Worm (Caenorhabditis elegans) whole organism, late embryonic: ENCODE results near the gene C54F6.17.

Source experiments
- C38D4.7 ChIP-seq: fragments of 200-800 bp; sonication (Bioruptor generic); optimal IDR thresholded peaks from 2 replicates; lab custom pipeline; 2018; ENCODE audit warnings: mild to moderate bottlenecking, missing genetic modification characterization, moderate library complexity, missing compliant biosample characterization
- K09A11.1 ChIP-seq: sonication (generic microtip); optimal IDR thresholded peaks from 2 replicates; lab custom pipeline; 2017; ENCODE audit warnings: antibody characterized with exemption, mild to moderate bottlenecking, missing genetic modification characterization, missing compliant biosample characterization; ENCODE audit not compliant: insufficient read depth
- T23F11.4 ChIP-seq: fragments of 200-800 bp; sonication (Bioruptor generic); optimal IDR thresholded peaks from 2 replicates; lab custom pipeline; 2018; ENCODE audit warnings: mild to moderate bottlenecking, missing genetic modification characterization, missing compliant biosample characterization
- Y22D7AL.16 ChIP-seq: sonication (generic microtip); optimal IDR thresholded peaks from 2 replicates; lab custom pipeline; 2016; ENCODE audit warnings: missing genetic modification characterization, missing compliant biosample characterization
- ahr-1 ChIP-seq: sonication (generic microtip); optimal IDR thresholded peaks from 2 replicates; lab custom pipeline; 2016; ENCODE audit warnings: missing genetic modification characterization, missing compliant biosample characterization
- ceh-14 ChIP-seq: sonication (generic microtip); optimal IDR thresholded peaks from 2 replicates; lab custom pipeline; 2016; ENCODE audit warnings: missing genotype, missing genetic modification characterization, missing compliant biosample characterization
- ceh-18 ChIP-seq: sonication (generic microtip); optimal IDR thresholded peaks from 2 replicates; lab custom pipeline; 2016; ENCODE audit warnings: missing genetic modification characterization, missing compliant biosample characterization
- ceh-2 ChIP-seq: sonication (generic microtip); optimal IDR thresholded peaks from 2 replicates; lab custom pipeline; 2016; ENCODE audit warnings: missing genotype, missing genetic modification characterization, missing compliant biosample characterization
- ceh-22 ChIP-seq: sonication (generic microtip); optimal IDR thresholded peaks from 2 replicates; lab custom pipeline; 2017; ENCODE audit warnings: missing biosample characterization, missing genetic modification characterization
- ceh-24 ChIP-seq: sonication (generic microtip); optimal IDR thresholded peaks from 2 replicates; lab custom pipeline; 2016; ENCODE audit warnings: mild to moderate bottlenecking, missing genetic modification characterization, missing compliant biosample characterization
- ceh-31 ChIP-seq: sonication (generic microtip); optimal IDR thresholded peaks from 2 replicates; lab custom pipeline; 2016; ENCODE audit warnings: missing genetic modification characterization, missing compliant biosample characterization
- ceh-34 ChIP-seq: sonication (generic microtip); optimal IDR thresholded peaks from 2 replicates; lab custom pipeline; 2016; ENCODE audit warnings: mild to moderate bottlenecking, missing genetic modification characterization, missing compliant biosample characterization
- ceh-48 ChIP-seq: sonication (generic microtip); optimal IDR thresholded peaks from 2 replicates; lab custom pipeline; 2016; ENCODE audit warnings: missing genetic modification characterization, inconsistent platforms, missing compliant biosample characterization
- ceh-6 ChIP-seq: fragments of 200-800 bp; sonication (Bioruptor generic); optimal IDR thresholded peaks from 2 replicates; lab custom pipeline; 2018; ENCODE audit warnings: mild to moderate bottlenecking, missing genetic modification characterization, missing compliant biosample characterization
- dmd-4 ChIP-seq: sonication (generic microtip); optimal IDR thresholded peaks from 2 replicates; lab custom pipeline; 2016; ENCODE audit warnings: borderline replicate concordance, missing genetic modification characterization, missing compliant biosample characterization
- dve-1 ChIP-seq: sonication (generic microtip); optimal IDR thresholded peaks from 2 replicates; lab custom pipeline; 2017; ENCODE audit warnings: antibody characterized with exemption, mild to moderate bottlenecking, missing genetic modification characterization, missing compliant biosample characterization
- elt-2 ChIP-seq: sonication (generic microtip); optimal IDR thresholded peaks from 2 replicates; lab custom pipeline; 2016; ENCODE audit warnings: missing genetic modification reagents, missing genetic modification characterization, missing compliant biosample characterization
- ets-4 ChIP-seq: sonication (generic microtip); optimal IDR thresholded peaks from 2 replicates; lab custom pipeline; 2016; ENCODE audit warnings: missing genetic modification characterization, missing compliant biosample characterization
- eyg-1 ChIP-seq: sonication (generic microtip); optimal IDR thresholded peaks from 2 replicates; lab custom pipeline; 2016; ENCODE audit warnings: missing genotype, missing genetic modification characterization, missing compliant biosample characterization
- gmeb-2 ChIP-seq: sonication (generic microtip); optimal IDR thresholded peaks from 2 replicates; lab custom pipeline; 2016; ENCODE audit warnings: missing genetic modification characterization, inconsistent platforms, missing compliant biosample characterization
- hlh-15 ChIP-seq: sonication (generic microtip); optimal IDR thresholded peaks from 2 replicates; lab custom pipeline; 2016; ENCODE audit warnings: missing genetic modification characterization, missing compliant biosample characterization
- hlh-6 ChIP-seq: sonication (generic microtip); optimal IDR thresholded peaks from 2 replicates; lab custom pipeline; 2016; ENCODE audit warnings: missing genotype, missing genetic modification characterization, missing compliant biosample characterization
- hlh-8 ChIP-seq: sonication (generic microtip); optimal IDR thresholded peaks from 2 replicates; lab custom pipeline; 2016; ENCODE audit warnings: missing genotype, missing genetic modification characterization, missing compliant biosample characterization
- lin-11 ChIP-seq: fragments of 200-800 bp; sonication (Bioruptor generic); optimal IDR thresholded peaks from 2 replicates; lab custom pipeline; 2018; ENCODE audit warnings: mild to moderate bottlenecking, missing genetic modification characterization, missing compliant biosample characterization
- mec-3 ChIP-seq: sonication (generic microtip); optimal IDR thresholded peaks from 2 replicates; lab custom pipeline; 2016; ENCODE audit warnings: borderline replicate concordance, missing genetic modification characterization, missing compliant biosample characterization
- nhr-11 ChIP-seq: fragments of 150-350 bp; optimal IDR thresholded peaks from 2 replicates; lab custom pipeline; 2014; ENCODE audit warnings: missing biosample characterization, missing genetic modification characterization
- nhr-232 ChIP-seq: sonication (generic microtip); optimal IDR thresholded peaks from 2 replicates; lab custom pipeline; 2016; ENCODE audit warnings: missing genetic modification characterization, missing compliant biosample characterization
- npax-4 ChIP-seq: sonication (generic microtip); optimal IDR thresholded peaks from 2 replicates; lab custom pipeline; 2016; ENCODE audit warnings: missing genetic modification characterization, missing compliant biosample characterization
- pat-9 ChIP-seq: fragments of 200-800 bp; sonication (Bioruptor generic); optimal IDR thresholded peaks from 2 replicates; lab custom pipeline; 2018; ENCODE audit warnings: mild to moderate bottlenecking, missing genetic modification characterization, moderate library complexity, missing compliant biosample characterization
- pha-2 ChIP-seq: sonication (generic microtip); optimal IDR thresholded peaks from 2 replicates; lab custom pipeline; 2017; ENCODE audit warnings: mild to moderate bottlenecking, missing genetic modification characterization, missing compliant biosample characterization
- ref-2 ChIP-seq: sonication (generic microtip); optimal IDR thresholded peaks from 2 replicates; lab custom pipeline; 2016; ENCODE audit warnings: missing genetic modification characterization, missing compliant biosample characterization
- rnt-1 ChIP-seq: sonication (generic microtip); optimal IDR thresholded peaks from 2 replicates; lab custom pipeline; 2016; ENCODE audit warnings: missing genetic modification characterization, missing compliant biosample characterization
- sdc-2 ChIP-seq: sonication (generic microtip); optimal IDR thresholded peaks from 2 replicates; lab custom pipeline; 2016; ENCODE audit warnings: missing genotype, missing genetic modification characterization, missing compliant biosample characterization
- tbx-2 ChIP-seq: sonication (generic microtip); optimal IDR thresholded peaks from 2 replicates; lab custom pipeline; 2016; ENCODE audit warnings: missing genetic modification characterization, missing compliant biosample characterization
- tbx-7 ChIP-seq: sonication (generic microtip); optimal IDR thresholded peaks from 2 replicates; lab custom pipeline; 2016; ENCODE audit warnings: missing genotype, missing genetic modification characterization, missing compliant biosample characterization
- unc-3 ChIP-seq, 2 experiments: fragments of 200-800 bp in 1 of 2; sonication (Bioruptor generic) in 1 of 2; sonication (generic microtip) in 1 of 2; conservative IDR thresholded peaks in 1 of 2; optimal IDR thresholded peaks in 1 of 2; 2 replicates each; pipeline versions ENCODE4 v1.3.6 to Lab custom; 2016 to 2022; ENCODE audit warnings: missing compliant biosample characterization in 2 of 2, missing genetic modification characterization in 2 of 2, missing genetic modification reagents in 1 of 2
- unc-42 ChIP-seq: sonication (generic microtip); optimal IDR thresholded peaks from 2 replicates; lab custom pipeline; 2016; ENCODE audit warnings: missing genotype, missing genetic modification characterization, missing compliant biosample characterization
- ztf-16 ChIP-seq: sonication (generic microtip); optimal IDR thresholded peaks from 2 replicates; lab custom pipeline; 2017; ENCODE audit warnings: missing genetic modification characterization, missing compliant biosample characterization

C54F6.17 gene

DNA sequence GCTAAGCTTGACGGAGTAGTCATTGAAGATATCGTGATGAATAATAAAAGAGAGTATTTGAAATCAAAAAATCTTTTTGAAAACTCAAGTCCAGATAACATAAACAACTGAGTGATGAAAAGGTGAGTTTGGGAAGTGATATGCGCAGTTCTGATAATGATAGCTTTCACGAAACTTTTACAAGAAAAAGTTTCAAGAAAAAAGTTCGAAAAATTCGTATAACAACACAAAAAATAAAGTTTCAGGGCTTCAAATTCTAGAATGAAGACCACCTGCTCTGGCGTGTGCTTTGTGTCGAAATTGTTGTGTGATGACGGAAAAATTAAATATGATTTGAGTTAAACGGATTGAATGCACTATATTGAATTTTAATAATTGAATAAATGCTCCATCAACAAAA lies 7.2 kb upstream of the C54F6.17 start, which contains the start of gene srb-19:
Gene srb-19 (minus strand): TSS at position 101 of the 400 bp plus-strand sequence.
- TF ChIP-seq unc-42 (tag; lab: Kevin White, UChicago) (no peak), hlh-6 (tag; lab: Kevin White, UChicago) (no peak), ceh-48 (tag; lab: Kevin White, UChicago) (no peak), hlh-15 (no peak), T23F11.4 (GFP tag; lab: Kevin White, UChicago) (no peak), dmd-4 (no peak), ets-4 (no peak), tbx-2 (tag; lab: Kevin White, UChicago) (no peak), ceh-2 (no peak), tbx-7 (no peak), lin-11 (tag; lab: Kevin White, UChicago) (no peak), ceh-22 (tag; lab: Kevin White, UChicago) (no peak), ahr-1 (tag; lab: Kevin White, UChicago) (no peak), ceh-6 (GFP tag; lab: Kevin White, UChicago) (no peak), Y22D7AL.16 (tag; lab: Kevin White, UChicago) (no peak), elt-2 (tag; lab: Kevin White, UChicago) (no peak), mec-3 (tag; lab: Kevin White, UChicago) (no peak), eyg-1 (tag; lab: Kevin White, UChicago) (no peak)

DNA sequence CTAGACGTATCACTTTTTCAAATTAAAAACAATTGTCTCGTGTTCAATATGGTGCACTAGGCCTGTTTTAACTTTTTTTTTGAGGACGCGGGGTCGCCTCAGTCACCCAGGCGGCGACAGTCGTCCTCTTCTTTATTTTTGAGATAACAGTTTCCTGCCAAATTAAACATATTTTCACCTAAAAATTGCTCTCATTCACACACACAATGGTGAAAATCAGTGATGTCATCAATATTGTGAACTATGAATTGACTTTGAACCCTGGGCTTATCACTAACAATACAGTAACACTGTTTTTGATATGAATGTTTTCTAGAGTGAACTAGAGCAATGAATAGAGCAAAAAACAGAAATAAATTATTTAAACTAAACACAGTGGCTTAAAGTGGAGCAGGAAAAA lies 5.9 kb upstream of the C54F6.17 start:
- no peak for TF ChIP-seq unc-3 (GFP tag; conservative IDR thresholded peaks at IDR 0.05; lab: Robert Waterston, UW)
- TF ChIP-seq unc-3 (tag; optimal IDR thresholded peaks at IDR 0.05; lab: Kevin White, UChicago) = no peak
- TF ChIP-seq pha-2 (tag; lab: Kevin White, UChicago) = no peak
- no peak for TF ChIP-seq dmd-4
- no peak for TF ChIP-seq pat-9 (tag; lab: Kevin White, UChicago)
- TF ChIP-seq C38D4.7 (GFP tag; lab: Kevin White, UChicago) = no peak
- no peak for TF ChIP-seq nhr-232
- TF ChIP-seq ref-2 (tag; lab: Kevin White, UChicago) = no peak
- no peak for TF ChIP-seq T23F11.4 (GFP tag; lab: Kevin White, UChicago)
- TF ChIP-seq sdc-2 = no peak
- no peak for TF ChIP-seq hlh-8 (tag; lab: Kevin White, UChicago)
- no peak for TF ChIP-seq ceh-24 (tag; lab: Kevin White, UChicago)
- TF ChIP-seq Y22D7AL.16 (tag; lab: Kevin White, UChicago) = no peak
- no peak for TF ChIP-seq npax-4 (tag; lab: Kevin White, UChicago)
- no peak for TF ChIP-seq hlh-15

DNA sequence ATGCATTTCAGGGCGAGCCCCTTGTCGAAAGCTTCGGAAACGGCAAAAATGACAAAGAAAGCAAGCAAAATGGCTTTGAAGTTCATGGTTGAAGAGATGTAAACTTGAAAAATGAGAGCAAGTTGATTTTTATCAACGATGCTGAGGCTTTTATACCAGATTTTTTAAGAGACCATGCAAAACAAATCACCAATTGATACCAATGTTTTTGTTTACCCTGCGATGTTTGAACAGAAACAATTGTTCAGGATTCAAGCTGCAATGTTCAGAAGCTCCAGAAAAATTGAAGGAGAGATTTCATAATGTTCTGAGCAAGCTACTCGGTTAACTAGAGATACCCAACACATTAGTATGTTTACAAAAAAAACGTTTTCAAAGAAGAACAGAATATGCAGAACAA lies 5.0 kb upstream of the C54F6.17 start, which contains the start of gene C54F6.15:
Gene C54F6.15 (minus strand): TSS at position 101 of the 400 bp plus-strand sequence.
- TF ChIP-seq ceh-18 (tag; lab: Kevin White, UChicago) (no peak), rnt-1 (no peak), ceh-31 (tag; lab: Kevin White, UChicago) (no peak), dmd-4 (no peak), ets-4 (no peak), ztf-16 (tag; lab: Kevin White, UChicago) (no peak), nhr-11 (tag; lab: Kevin White, UChicago) (no peak), sdc-2 (no peak), K09A11.1 (tag; lab: Kevin White, UChicago) (no peak), tbx-7 (no peak), ceh-14 (tag; lab: Kevin White, UChicago) (no peak), gmeb-2 (tag; lab: Kevin White, UChicago) (no peak), C38D4.7 (GFP tag; lab: Kevin White, UChicago) (no peak), ceh-6 (GFP tag; lab: Kevin White, UChicago) (no peak), hlh-6 (tag; lab: Kevin White, UChicago) (no peak), mec-3 (tag; lab: Kevin White, UChicago) (no peak), dve-1 (no peak), ceh-34 (tag; lab: Kevin White, UChicago) (no peak)
